Worm (Caenorhabditis elegans): ENCODE results near the gene dyf-2.

Gene dyf-2

DNA sequence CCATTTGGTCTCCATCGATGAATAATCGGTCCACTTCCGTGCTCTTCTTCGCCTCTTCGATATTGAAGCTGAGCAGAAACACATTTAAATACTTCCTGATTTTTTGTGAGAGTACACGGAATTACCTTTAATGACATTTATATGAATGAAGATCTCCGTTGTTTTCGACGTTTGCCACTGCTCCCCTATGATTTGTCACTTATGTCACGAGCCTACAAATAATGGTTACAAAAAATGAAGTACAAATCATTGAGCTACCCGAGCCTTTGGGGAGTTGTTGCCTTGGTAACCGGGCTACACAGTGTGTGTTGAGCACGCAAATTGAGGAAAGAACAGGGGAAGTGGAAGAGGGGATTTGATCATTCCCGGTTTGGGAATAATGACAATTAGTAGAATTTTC, at the start of gene dyf-2:
Gene dyf-2, minus strand, starts transcription at position 137 of the 400 bp plus-strand sequence.
- no peak for TF ChIP-seq ref-1 (GFP tag; conservative IDR thresholded peaks at IDR 0.05)
- no peak for TF ChIP-seq cog-1 (tag; optimal IDR thresholded peaks at IDR 0.05)
- no peak for TF ChIP-seq flt-1 (GFP tag; IDR thresholded peaks at IDR 0.05)
- no peak for TF ChIP-seq med-1 (GFP tag; optimal IDR thresholded peaks at IDR 0.05; ENCODE audit: insufficient read depth)
- no peak for TF ChIP-seq ztf-29 (GFP tag; IDR thresholded peaks at IDR 0.05)
- no peak for TF ChIP-seq tab-1 (GFP tag; IDR thresholded peaks at IDR 0.05)
- no peak for TF ChIP-seq klf-2 (GFP tag; conservative IDR thresholded peaks at IDR 0.05)
- no peak for TF ChIP-seq ztf-23 (GFP tag; IDR thresholded peaks at IDR 0.05)
- TF ChIP-seq T22C8.4 (GFP tag; IDR thresholded peaks at IDR 0.05): no peak

ce11 chrIII:13735008-13735407, 48.8 kb upstream of the dyf-2 start, which contains the start of gene W06F12.3:
Gene W06F12.3 (plus strand): TSS chrIII:13735030.
- TF ChIP-seq T22C8.4 (GFP tag; IDR thresholded peaks at IDR 0.05) (no peak), cog-1 (tag; optimal IDR thresholded peaks at IDR 0.05) (no peak), ref-1 (GFP tag; conservative IDR thresholded peaks at IDR 0.05) (no peak), tab-1 (GFP tag; IDR thresholded peaks at IDR 0.05) (no peak), ztf-29 (GFP tag; IDR thresholded peaks at IDR 0.05) (no peak), flt-1 (GFP tag; IDR thresholded peaks at IDR 0.05) (no peak), ztf-23 (GFP tag; IDR thresholded peaks at IDR 0.05) (no peak), med-1 (GFP tag; optimal IDR thresholded peaks at IDR 0.05; ENCODE audit: insufficient read depth) (no peak), klf-2 (GFP tag; conservative IDR thresholded peaks at IDR 0.05) (no peak)

DNA sequence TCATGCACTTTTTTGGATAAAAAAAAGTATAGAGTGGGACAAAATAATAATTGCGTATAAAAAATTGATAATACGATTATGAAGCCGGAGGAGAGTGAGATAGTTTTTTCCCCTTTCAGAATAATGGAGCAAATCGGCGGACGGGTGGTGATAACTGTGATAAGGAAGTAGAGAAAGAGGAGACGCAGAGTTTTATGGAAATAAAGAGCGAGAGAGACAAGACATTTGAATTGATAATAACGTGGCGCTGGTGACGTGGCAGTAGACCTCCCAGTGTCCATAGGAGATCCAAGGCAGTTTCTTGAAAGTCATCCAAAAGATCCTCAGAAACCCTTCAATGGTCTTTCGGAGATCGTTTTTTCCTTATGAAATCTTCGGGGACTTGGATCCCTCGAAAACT, 47.6 kb upstream of the dyf-2 start:
- TF ChIP-seq T22C8.4 (GFP tag; IDR thresholded peaks at IDR 0.05) (no peak), med-1 (GFP tag; optimal IDR thresholded peaks at IDR 0.05; ENCODE audit: insufficient read depth) (no peak), flt-1 (GFP tag; IDR thresholded peaks at IDR 0.05) (no peak), klf-2 (GFP tag; conservative IDR thresholded peaks at IDR 0.05) (no peak)

DNA sequence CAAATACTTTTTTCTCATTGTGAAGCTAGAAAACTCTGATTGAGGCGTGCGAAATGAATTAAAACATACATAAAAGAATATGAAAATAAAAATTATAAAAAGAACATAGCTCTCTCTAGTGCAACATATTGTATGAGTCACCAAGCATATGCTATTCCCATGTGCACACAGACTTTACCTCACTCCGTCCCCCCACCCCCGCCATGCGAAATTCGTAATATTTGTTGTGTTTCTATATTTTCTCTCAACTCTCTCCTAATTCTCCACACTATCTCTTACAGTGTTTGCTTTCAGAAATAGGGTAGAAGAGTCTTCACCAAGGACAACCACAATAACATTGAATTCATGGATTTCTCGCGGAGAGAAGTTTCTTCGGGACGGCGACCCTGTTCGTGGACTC, 46.4 kb upstream of the dyf-2 start:
- no peak for TF ChIP-seq med-1 (GFP tag; optimal IDR thresholded peaks at IDR 0.05; ENCODE audit: insufficient read depth)
- TF ChIP-seq T22C8.4 (GFP tag; IDR thresholded peaks at IDR 0.05): no peak
- no peak for TF ChIP-seq ztf-29 (GFP tag; IDR thresholded peaks at IDR 0.05)
- no peak for TF ChIP-seq klf-2 (GFP tag; conservative IDR thresholded peaks at IDR 0.05)
- TF ChIP-seq ztf-23 (GFP tag; IDR thresholded peaks at IDR 0.05): no peak
- no peak for TF ChIP-seq ref-1 (GFP tag; conservative IDR thresholded peaks at IDR 0.05)
- no peak for TF ChIP-seq cog-1 (tag; optimal IDR thresholded peaks at IDR 0.05)
- no peak for TF ChIP-seq tab-1 (GFP tag; IDR thresholded peaks at IDR 0.05)
- TF ChIP-seq flt-1 (GFP tag; IDR thresholded peaks at IDR 0.05): no peak

ce11 chrIII:13731589-13731988, 45.3 kb upstream of the dyf-2 start, which contains the start of gene W06F12.2:
Gene W06F12.2 (minus strand): TSS chrIII:13731689.
- TF ChIP-seq ref-1 (GFP tag; conservative IDR thresholded peaks at IDR 0.05): no peak
- no peak for TF ChIP-seq T22C8.4 (GFP tag; IDR thresholded peaks at IDR 0.05)
- TF ChIP-seq klf-2 (GFP tag; conservative IDR thresholded peaks at IDR 0.05): no peak
- TF ChIP-seq med-1 (GFP tag; optimal IDR thresholded peaks at IDR 0.05; ENCODE audit: insufficient read depth): no peak
- no peak for TF ChIP-seq tab-1 (GFP tag; IDR thresholded peaks at IDR 0.05)
- no peak for TF ChIP-seq ztf-23 (GFP tag; IDR thresholded peaks at IDR 0.05)

- TF ChIP-seq cog-1 (tag; optimal IDR thresholded peaks at IDR 0.05) (no peak), med-1 (GFP tag; optimal IDR thresholded peaks at IDR 0.05; ENCODE audit: insufficient read depth) (no peak), ref-1 (GFP tag; conservative IDR thresholded peaks at IDR 0.05) (no peak), ztf-23 (GFP tag; IDR thresholded peaks at IDR 0.05) (no peak), klf-2 (GFP tag; conservative IDR thresholded peaks at IDR 0.05) (no peak), T22C8.4 (GFP tag; IDR thresholded peaks at IDR 0.05) (no peak), tab-1 (GFP tag; IDR thresholded peaks at IDR 0.05) (no peak), flt-1 (GFP tag; IDR thresholded peaks at IDR 0.05) (no peak), ztf-29 (GFP tag; IDR thresholded peaks at IDR 0.05) (no peak)
Measured at ce11 chrIII:13729760-13730159, 43.5 kb upstream of the dyf-2 start.

ce11 chrIII:13724018-13724892, 38.0 kb upstream of the dyf-2 start:
- TF ChIP-seq ref-1 (GFP tag; conservative IDR thresholded peaks at IDR 0.05) (no peak), tab-1 (GFP tag; IDR thresholded peaks at IDR 0.05) (no peak), med-1 (GFP tag; optimal IDR thresholded peaks at IDR 0.05; ENCODE audit: insufficient read depth) (no peak), cog-1 (tag; optimal IDR thresholded peaks at IDR 0.05) (no peak), ztf-23 (GFP tag; IDR thresholded peaks at IDR 0.05) (no peak), klf-2 (GFP tag; conservative IDR thresholded peaks at IDR 0.05) (no peak), ztf-29 (GFP tag; IDR thresholded peaks at IDR 0.05) (no peak), T22C8.4 (GFP tag; IDR thresholded peaks at IDR 0.05) (no peak)

- 0 out of 2 replicates have a peak, but pooled peaks have one; percentile 40 for TF ChIP-seq T22C8.4 (GFP tag; IDR thresholded peaks at IDR 0.05)
- TF ChIP-seq flt-1 (GFP tag; IDR thresholded peaks at IDR 0.05): 0 out of 2 replicates have a peak, but pooled peaks have one; percentile 23
- no peak for TF ChIP-seq ztf-29 (GFP tag; IDR thresholded peaks at IDR 0.05)
- TF ChIP-seq cog-1 (tag; optimal IDR thresholded peaks at IDR 0.05): no peak
- TF ChIP-seq ztf-23 (GFP tag; IDR thresholded peaks at IDR 0.05): no peak
- TF ChIP-seq tab-1 (GFP tag; IDR thresholded peaks at IDR 0.05): no peak
- no peak for TF ChIP-seq ref-1 (GFP tag; conservative IDR thresholded peaks at IDR 0.05)
- TF ChIP-seq klf-2 (GFP tag; conservative IDR thresholded peaks at IDR 0.05): no peak
- TF ChIP-seq med-1 (GFP tag; optimal IDR thresholded peaks at IDR 0.05; ENCODE audit: insufficient read depth): no peak
Measured at ce11 chrIII:13722387-13723122, 36.3 kb upstream of the dyf-2 start.

DNA sequence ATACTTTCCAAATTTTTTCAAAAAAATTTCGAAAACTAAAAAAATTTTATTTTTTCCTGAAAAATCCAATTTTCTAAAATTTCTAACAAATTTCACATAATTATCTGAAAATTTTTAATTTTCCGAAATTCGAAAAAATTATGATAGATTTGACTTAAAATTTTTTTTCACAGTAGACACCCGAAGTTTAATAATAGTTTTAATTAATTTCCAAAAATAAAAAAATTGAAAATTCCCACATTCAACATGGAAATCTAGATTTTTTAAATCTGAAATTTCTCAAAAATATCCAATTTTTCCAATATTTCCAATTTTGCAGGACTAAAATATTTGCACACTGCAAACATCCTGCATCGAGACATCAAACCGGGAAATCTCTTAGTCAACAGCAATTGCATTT, 35.7 kb upstream of the dyf-2 start:
- TF ChIP-seq ref-1 (GFP tag; conservative IDR thresholded peaks at IDR 0.05): no peak
- TF ChIP-seq med-1 (GFP tag; optimal IDR thresholded peaks at IDR 0.05; ENCODE audit: insufficient read depth): no peak
- no peak for TF ChIP-seq cog-1 (tag; optimal IDR thresholded peaks at IDR 0.05)
- no peak for TF ChIP-seq klf-2 (GFP tag; conservative IDR thresholded peaks at IDR 0.05)
- no peak for TF ChIP-seq tab-1 (GFP tag; IDR thresholded peaks at IDR 0.05)
- TF ChIP-seq ztf-29 (GFP tag; IDR thresholded peaks at IDR 0.05): no peak
- TF ChIP-seq ztf-23 (GFP tag; IDR thresholded peaks at IDR 0.05): no peak
